Worm (Caenorhabditis elegans): Measurements from ENCODE around the gene twk-39.

DNA sequence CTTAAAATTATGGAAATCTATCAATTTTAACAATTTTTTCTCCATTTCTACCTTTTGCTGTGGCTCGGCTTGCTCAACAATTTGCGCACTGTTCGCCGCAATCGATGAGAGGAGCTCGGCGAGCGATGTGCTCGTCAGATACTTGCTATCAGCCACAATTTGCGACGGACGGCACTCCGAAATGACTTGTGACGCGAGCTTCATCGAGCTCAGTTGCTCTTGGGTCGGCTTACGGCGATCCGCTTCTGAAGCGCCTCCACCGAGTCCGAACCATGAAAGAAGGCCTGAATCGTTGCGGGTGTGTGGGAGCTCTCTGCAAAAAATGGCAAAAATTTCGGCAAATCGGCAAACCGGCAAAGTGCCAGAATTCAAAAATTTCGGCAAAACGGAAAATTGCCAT, 34.9 kb upstream of the twk-39 start:
- TF ChIP-seq ztf-4 (tag; optimal IDR thresholded peaks at IDR 0.05) (no peak), nhr-77 (tag; optimal IDR thresholded peaks at IDR 0.05) (no peak), ZK546.5 (tag; optimal IDR thresholded peaks at IDR 0.05) (no peak), blmp-1 (tag; optimal IDR thresholded peaks at IDR 0.05; ENCODE audit: insufficient read depth) (no peak), aly-2 (tag; optimal IDR thresholded peaks at IDR 0.05) (no peak), unc-39 (tag; optimal IDR thresholded peaks at IDR 0.05) (no peak), lin-39 (tag; optimal IDR thresholded peaks at IDR 0.05) (no peak), ama-1 (optimal IDR thresholded peaks at IDR 0.05) (no peak), zag-1 (tag; optimal IDR thresholded peaks at IDR 0.05) (no peak), elt-3 (tag; optimal IDR thresholded peaks at IDR 0.05) (no peak), nhr-10 (tag; optimal IDR thresholded peaks at IDR 0.05) (no peak), fos-1 (tag; optimal IDR thresholded peaks at IDR 0.05) (no peak)

Measured in whole organism, L2 larva.